Worm (Caenorhabditis elegans): ENCODE measurements around the gene ugt-18.

DNA sequence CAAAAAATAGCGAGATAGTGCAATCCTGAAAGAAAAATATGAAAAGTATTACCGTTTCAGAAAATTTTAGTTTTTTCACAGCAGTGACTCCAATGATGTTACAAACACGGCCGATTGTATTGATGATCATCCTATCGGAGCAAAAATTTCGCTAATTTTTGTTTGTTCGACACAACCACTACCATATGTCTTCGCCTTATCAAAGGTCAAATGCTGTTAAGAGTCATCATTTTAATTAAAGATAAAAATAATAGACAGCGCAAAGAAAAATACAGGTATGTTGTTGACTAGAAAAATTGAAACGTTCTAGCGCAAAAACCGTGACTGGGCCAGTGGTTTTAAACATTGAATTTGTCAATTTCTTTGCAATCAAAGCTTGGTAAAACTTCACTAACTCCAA, 32.3 kb downstream of the ugt-18 start:
- TF ChIP-seq T22C8.4 (GFP tag; IDR thresholded peaks at IDR 0.05), result no peak
- TF ChIP-seq cog-1 (tag; optimal IDR thresholded peaks at IDR 0.05), result no peak

Data from whole organism, midembryonic.